Fruit fly (Drosophila melanogaster): ENCODE measurements around the gene CG4116.
A peak's percentile ranks its signal among the peaks of the same experiment; 100 is the strongest.

The CG4116 gene

dm6 chrX:3039743-3040142 is 27.6 kb downstream of the CG4116 start (continued):
- TF ChIP-seq Dp (GFP tag; optimal IDR thresholded peaks at IDR 0.05), result no peak
- no peak for TF ChIP-seq CG10274 (GFP tag; optimal IDR thresholded peaks at IDR 0.05)
- TF ChIP-seq stwl (tag; optimal IDR thresholded peaks at IDR 0.05), result peak; percentile 15
- peak; percentile 43; the same call in 1 of the 2 replicates for TF ChIP-seq slbo (GFP tag; IDR thresholded peaks at IDR 0.05)
- TF ChIP-seq CG10543 (GFP tag; optimal IDR thresholded peaks at IDR 0.05), result no peak
- TF ChIP-seq odd (GFP tag; optimal IDR thresholded peaks at IDR 0.05), result no peak
- TF ChIP-seq danr (GFP tag; IDR thresholded peaks at IDR 0.05), result no peak
- no peak for TF ChIP-seq CG2120 (GFP tag; optimal IDR thresholded peaks at IDR 0.05)
- no peak for TF ChIP-seq ken (GFP tag; IDR thresholded peaks at IDR 0.05)
- TF ChIP-seq Mad (GFP tag; optimal IDR thresholded peaks at IDR 0.05), result no peak
- TF ChIP-seq B-H2 (GFP tag; optimal IDR thresholded peaks at IDR 0.05), result no peak
- TF ChIP-seq CG1792 (GFP tag; optimal IDR thresholded peaks at IDR 0.05), result no peak
- no peak for TF ChIP-seq ase (GFP tag; IDR thresholded peaks at IDR 0.05)
- TF ChIP-seq ftz-f1 (GFP tag; optimal IDR thresholded peaks at IDR 0.05), result no peak
- TF ChIP-seq Bgb (GFP tag; IDR thresholded peaks at IDR 0.05; ENCODE audit: partially characterized antibody), result no peak
- TF ChIP-seq Atf-2 (GFP tag; optimal IDR thresholded peaks at IDR 0.05), result no peak
- no peak for TF ChIP-seq Bdp1 (GFP tag; optimal IDR thresholded peaks at IDR 0.05)
- no peak for TF ChIP-seq Hr3 (GFP tag; optimal IDR thresholded peaks at IDR 0.05)
- TF ChIP-seq knrl (GFP tag; IDR thresholded peaks at IDR 0.05; ENCODE audit: partially characterized antibody), result no peak
- no peak for TF ChIP-seq CG2129 (GFP tag; IDR thresholded peaks at IDR 0.05; ENCODE audit: partially characterized antibody)
- peak; percentile 21 for TF ChIP-seq CG9437 (GFP tag; optimal IDR thresholded peaks at IDR 0.05)
- TF ChIP-seq zfh1 (GFP tag; IDR thresholded peaks at IDR 0.05), result peak; percentile 66; the same call in 2 of the 3 replicates
- no peak for TF ChIP-seq NFAT (GFP tag; IDR thresholded peaks at IDR 0.05)
- no peak for TF ChIP-seq Nf-YC (tag; optimal IDR thresholded peaks at IDR 0.05)
- no peak for TF ChIP-seq Fer3 (tag; optimal IDR thresholded peaks at IDR 0.05)
- TF ChIP-seq Hmr (GFP tag; optimal IDR thresholded peaks at IDR 0.05), result no peak
- TF ChIP-seq CG31365 (tag; optimal IDR thresholded peaks at IDR 0.05), result no peak
- no peak for TF ChIP-seq sug (tag; optimal IDR thresholded peaks at IDR 0.05)
- TF ChIP-seq lbe (GFP tag; optimal IDR thresholded peaks at IDR 0.05), result peak; percentile 55
- peak; percentile 57 for TF ChIP-seq CG4424 (GFP tag; optimal IDR thresholded peaks at IDR 0.05)
- peak; percentile 73 for TF ChIP-seq Ets65A (GFP tag)
- no peak for TF ChIP-seq GATAe (GFP tag; conservative IDR thresholded peaks at IDR 0.05)
- TF ChIP-seq ac (GFP tag; optimal IDR thresholded peaks at IDR 0.05), result no peak
- peak; percentile 42 for TF ChIP-seq gcm (GFP tag; optimal IDR thresholded peaks at IDR 0.05)
- TF ChIP-seq bcd (GFP tag; optimal IDR thresholded peaks at IDR 0.05), result peak; percentile 22
- TF ChIP-seq fu2 (GFP tag; optimal IDR thresholded peaks at IDR 0.05), result no peak
- peak; percentile 25 for TF ChIP-seq Hsf (GFP tag; optimal IDR thresholded peaks at IDR 0.05)
- no peak for TF ChIP-seq bigmax (GFP tag; optimal IDR thresholded peaks at IDR 0.05)
- peak; percentile 2 for TF ChIP-seq CG17385 (GFP tag; optimal IDR thresholded peaks at IDR 0.05)
- TF ChIP-seq yki (optimal IDR thresholded peaks at IDR 0.05), result no peak
- no peak for TF ChIP-seq Scr (GFP tag; IDR thresholded peaks at IDR 0.05; ENCODE audit: partially characterized antibody)
- peak; percentile 38 for TF ChIP-seq CG16815 (GFP tag; optimal IDR thresholded peaks at IDR 0.05)
- TF ChIP-seq CG30403 (GFP tag; optimal IDR thresholded peaks at IDR 0.05), result peak; percentile 47
- TF ChIP-seq Rfx (GFP tag; IDR thresholded peaks at IDR 0.05), result no peak
- no peak for TF ChIP-seq CHES-1-like (GFP tag; optimal IDR thresholded peaks at IDR 0.05)
- peak; percentile 51 for TF ChIP-seq CoRest (tag; optimal IDR thresholded peaks at IDR 0.05)
- no peak for TF ChIP-seq CG8478 (optimal IDR thresholded peaks at IDR 0.05)
- TF ChIP-seq ttk (GFP tag; IDR thresholded peaks at IDR 0.05), result peak; percentile 45
- TF ChIP-seq pb (GFP tag; optimal IDR thresholded peaks at IDR 0.05), result no peak
